Fruit fly (Drosophila melanogaster): Measurements from ENCODE around the gene CG16790.

The CG16790 gene

dm6 chr3R:9529387-9529897 lies 40.6 kb downstream of the CG16790 start:
- TF ChIP-seq svp (GFP tag) (peak; percentile 50), fkh (GFP tag; optimal IDR thresholded peaks at IDR 0.05) (peak; percentile 62), Hr39 (GFP tag; optimal IDR thresholded peaks at IDR 0.05) (no peak)

dm6 chr3R:9527907-9528842 lies 41.8 kb downstream of the CG16790 start:
- TF ChIP-seq CG8632 (GFP tag; optimal IDR thresholded peaks at IDR 0.05) (no peak), Sox15 (GFP tag; optimal IDR thresholded peaks at IDR 0.05) (peak; percentile 76), Gug (GFP tag; IDR thresholded peaks at IDR 0.05) (peak; percentile 90), CG10669 (GFP tag; optimal IDR thresholded peaks at IDR 0.05) (peak; percentile 85), Hr39 (GFP tag; optimal IDR thresholded peaks at IDR 0.05) (no peak), Blimp-1 (GFP tag; optimal IDR thresholded peaks at IDR 0.05) (peak; percentile 27), eg (GFP tag; IDR thresholded peaks at IDR 0.05) (peak; percentile 96), CG11762 (GFP tag; optimal IDR thresholded peaks at IDR 0.05; ENCODE audit: insufficient read depth) (peak; percentile 88), CG11294 (GFP tag; IDR thresholded peaks at IDR 0.05) (peak; percentile 94), Lpt (GFP tag; optimal IDR thresholded peaks at IDR 0.05) (peak; percentile 76), CG6276 (GFP tag; optimal IDR thresholded peaks at IDR 0.05) (peak; percentile 90), CG34406 (GFP tag; optimal IDR thresholded peaks at IDR 0.05) (peak; percentile 80), OdsH (GFP tag; optimal IDR thresholded peaks at IDR 0.05) (peak; percentile 87), acj6 (GFP tag; optimal IDR thresholded peaks at IDR 0.05) (peak; percentile 89), Eip78C (GFP tag) (peak; percentile 98), CG8119 (GFP tag; IDR thresholded peaks at IDR 0.05) (peak; percentile 86), Ets21C (GFP tag; optimal IDR thresholded peaks at IDR 0.05) (peak; percentile 77), fd59A (GFP tag; optimal IDR thresholded peaks at IDR 0.05) (peak; percentile 28), CG10631 (GFP tag; optimal IDR thresholded peaks at IDR 0.05) (no peak), fkh (GFP tag; optimal IDR thresholded peaks at IDR 0.05) (peak; percentile 90), CG6792 (GFP tag; optimal IDR thresholded peaks at IDR 0.05) (peak; percentile 84), CG16779 (tag; optimal IDR thresholded peaks at IDR 0.05) (peak; percentile 83), CG6163 (GFP tag; IDR thresholded peaks at IDR 0.05) (peak; percentile 97), CG31627 (GFP tag; optimal IDR thresholded peaks at IDR 0.05) (peak; percentile 85), lz (GFP tag; optimal IDR thresholded peaks at IDR 0.05) (peak; percentile 85), ss (GFP tag; optimal IDR thresholded peaks at IDR 0.05) (no peak), vri (GFP tag; optimal IDR thresholded peaks at IDR 0.05) (peak; percentile 88), CG6854 (GFP tag; optimal IDR thresholded peaks at IDR 0.05) (peak; percentile 53), Ets96B (tag; optimal IDR thresholded peaks at IDR 0.05) (no peak), CG8319 (GFP tag; optimal IDR thresholded peaks at IDR 0.05) (peak; percentile 85), svp (GFP tag) (peak; percentile 94), Sox14 (GFP tag; optimal IDR thresholded peaks at IDR 0.05) (no peak), CG6808 (GFP tag; optimal IDR thresholded peaks at IDR 0.05) (no peak), spab (GFP tag; optimal IDR thresholded peaks at IDR 0.05) (peak; percentile 75), Smox (GFP tag; optimal IDR thresholded peaks at IDR 0.05) (no peak), salr (GFP tag; optimal IDR thresholded peaks at IDR 0.05) (peak in 1 of 2 experiments; percentile 55), CG15336 (GFP tag; IDR thresholded peaks at IDR 0.05) (peak; percentile 88), CG11902 (GFP tag; optimal IDR thresholded peaks at IDR 0.05) (peak; percentile 91), topi (GFP tag; optimal IDR thresholded peaks at IDR 0.05) (peak; percentile 91), CG3032 (tag; optimal IDR thresholded peaks at IDR 0.05) (peak; percentile 57), CG3919 (GFP tag; optimal IDR thresholded peaks at IDR 0.05) (peak; percentile 94), net (GFP tag; optimal IDR thresholded peaks at IDR 0.05) (peak; percentile 88), CG7368 (GFP tag; optimal IDR thresholded peaks at IDR 0.05) (no peak), CG4318 (GFP tag; optimal IDR thresholded peaks at IDR 0.05) (peak; percentile 68), Eip75B (GFP tag; optimal IDR thresholded peaks at IDR 0.05) (no peak), esn (GFP tag; optimal IDR thresholded peaks at IDR 0.05) (peak; percentile 87), dac (GFP tag; optimal IDR thresholded peaks at IDR 0.05) (peak; percentile 71)

Measured in whole organism, prepupa.